Worm (Caenorhabditis elegans) whole organism, late embryonic: ENCODE data around the gene F58H1.2.
A peak's percentile ranks its signal among the peaks of the same experiment; 100 is the strongest.

ENCODE experiments used
- C08G9.2 ChIP-seq: sonication (generic microtip); optimal IDR thresholded peaks from 2 replicates; lab custom pipeline; 2016; ENCODE audit warnings: mild to moderate bottlenecking, missing genetic modification characterization, moderate library complexity, missing compliant biosample characterization
- C38D4.7 ChIP-seq: fragments of 200-800 bp; sonication (Bioruptor generic); optimal IDR thresholded peaks from 2 replicates; lab custom pipeline; 2018; ENCODE audit warnings: mild to moderate bottlenecking, missing genetic modification characterization, moderate library complexity, missing compliant biosample characterization
- K02D7.2 ChIP-seq: sonication (generic microtip); optimal IDR thresholded peaks from 2 replicates; lab custom pipeline; 2017; ENCODE audit warnings: mild to moderate bottlenecking, missing genetic modification characterization, missing compliant biosample characterization
- T23F11.4 ChIP-seq: fragments of 200-800 bp; sonication (Bioruptor generic); optimal IDR thresholded peaks from 2 replicates; lab custom pipeline; 2018; ENCODE audit warnings: mild to moderate bottlenecking, missing genetic modification characterization, missing compliant biosample characterization
- Y22D7AL.16 ChIP-seq: sonication (generic microtip); optimal IDR thresholded peaks from 2 replicates; lab custom pipeline; 2016; ENCODE audit warnings: missing genetic modification characterization, missing compliant biosample characterization
- ceh-30 ChIP-seq: fragments of 150-350 bp; optimal IDR thresholded peaks from 2 replicates; lab custom pipeline; 2014; ENCODE audit warnings: missing biosample characterization, missing genetic modification characterization
- ceh-6 ChIP-seq: fragments of 200-800 bp; sonication (Bioruptor generic); optimal IDR thresholded peaks from 2 replicates; lab custom pipeline; 2018; ENCODE audit warnings: mild to moderate bottlenecking, missing genetic modification characterization, missing compliant biosample characterization
- ets-4 ChIP-seq: sonication (generic microtip); optimal IDR thresholded peaks from 2 replicates; lab custom pipeline; 2016; ENCODE audit warnings: missing genetic modification characterization, missing compliant biosample characterization
- fax-1 ChIP-seq: sonication (generic microtip); optimal IDR thresholded peaks from 2 replicates; lab custom pipeline; 2016; ENCODE audit warnings: missing genotype, missing genetic modification characterization, missing compliant biosample characterization
- fkh-6 ChIP-seq: sonication (generic microtip); optimal IDR thresholded peaks from 2 replicates; lab custom pipeline; 2016; ENCODE audit warnings: missing genetic modification characterization, missing compliant biosample characterization
- hlh-13 ChIP-seq: fragments of 200-800 bp; sonication (Bioruptor generic); optimal IDR thresholded peaks from 2 replicates; lab custom pipeline; 2018; ENCODE audit warnings: mild to moderate bottlenecking, missing genetic modification characterization, missing compliant biosample characterization
- hlh-15 ChIP-seq: sonication (generic microtip); optimal IDR thresholded peaks from 2 replicates; lab custom pipeline; 2016; ENCODE audit warnings: missing genetic modification characterization, missing compliant biosample characterization
- hlh-6 ChIP-seq: sonication (generic microtip); optimal IDR thresholded peaks from 2 replicates; lab custom pipeline; 2016; ENCODE audit warnings: missing genotype, missing genetic modification characterization, missing compliant biosample characterization
- hlh-8 ChIP-seq: sonication (generic microtip); optimal IDR thresholded peaks from 2 replicates; lab custom pipeline; 2016; ENCODE audit warnings: missing genotype, missing genetic modification characterization, missing compliant biosample characterization
- lim-6 ChIP-seq: sonication (generic microtip); optimal IDR thresholded peaks from 2 replicates; lab custom pipeline; 2016; ENCODE audit warnings: missing genetic modification characterization, missing compliant biosample characterization
- nfya-1 ChIP-seq: sonication (generic microtip); optimal IDR thresholded peaks from 2 replicates; lab custom pipeline; 2017; ENCODE audit warnings: missing genetic modification characterization, mild to moderate bottlenecking, missing compliant biosample characterization, antibody characterized with exemption, moderate library complexity
- pag-3 ChIP-seq: sonication (generic microtip); optimal IDR thresholded peaks from 2 replicates; lab custom pipeline; 2016; ENCODE audit warnings: missing compliant biosample characterization, missing genetic modification characterization, borderline replicate concordance
- pax-1 ChIP-seq: fragments of 150-350 bp; optimal IDR thresholded peaks from 2 replicates; lab custom pipeline; 2014; ENCODE audit warnings: missing biosample characterization, missing genetic modification characterization
- pha-2 ChIP-seq: sonication (generic microtip); optimal IDR thresholded peaks from 2 replicates; lab custom pipeline; 2017; ENCODE audit warnings: mild to moderate bottlenecking, missing genetic modification characterization, missing compliant biosample characterization
- pha-4 ChIP-seq: fragments of 150-350 bp; optimal IDR thresholded peaks from 2 replicates; lab custom pipeline; 2018; ENCODE audit warnings: missing biosample characterization, missing genetic modification reagents, missing genetic modification characterization
- rnt-1 ChIP-seq: sonication (generic microtip); optimal IDR thresholded peaks from 2 replicates; lab custom pipeline; 2016; ENCODE audit warnings: missing genetic modification characterization, missing compliant biosample characterization
- sdc-2 ChIP-seq: sonication (generic microtip); optimal IDR thresholded peaks from 2 replicates; lab custom pipeline; 2016; ENCODE audit warnings: missing genotype, missing genetic modification characterization, missing compliant biosample characterization
- tbx-7 ChIP-seq: sonication (generic microtip); optimal IDR thresholded peaks from 2 replicates; lab custom pipeline; 2016; ENCODE audit warnings: missing genotype, missing genetic modification characterization, missing compliant biosample characterization
- ttx-3 ChIP-seq: sonication (generic microtip); optimal IDR thresholded peaks from 2 replicates; lab custom pipeline; 2016; ENCODE audit warnings: missing genetic modification reagents, missing genetic modification characterization, missing compliant biosample characterization
- unc-42 ChIP-seq: sonication (generic microtip); optimal IDR thresholded peaks from 2 replicates; lab custom pipeline; 2016; ENCODE audit warnings: missing genotype, missing genetic modification characterization, missing compliant biosample characterization
- unc-55 ChIP-seq: sonication (generic microtip); optimal IDR thresholded peaks from 2 replicates; lab custom pipeline; 2017; ENCODE audit warnings: missing biosample characterization, missing genetic modification reagents, missing genetic modification characterization
- zip-5 ChIP-seq: sonication (generic microtip); optimal IDR thresholded peaks from 2 replicates; lab custom pipeline; 2016; ENCODE audit warnings: missing genetic modification characterization, missing compliant biosample characterization

The F58H1.2 gene

ce11 chrV:11958343-11959291 is 29.7 kb downstream of the F58H1.2 start, which contains the start of gene F58H1.5:
Gene F58H1.5, plus strand, starts transcription at chrV:11958393.
- TF ChIP-seq ttx-3 (tag; lab: Kevin White, UChicago): no peak
- peak; percentile 87 for TF ChIP-seq unc-42 (tag; lab: Kevin White, UChicago)

ce11 chrV:11960084-11960830 is 31.4 kb downstream of the F58H1.2 start:
- TF ChIP-seq pag-3 (tag; lab: Kevin White, UChicago) (no peak), hlh-8 (no peak), unc-55 (GFP tag; lab: Kevin White, UChicago) (peak; percentile 68)

- TF ChIP-seq unc-42 (tag; lab: Kevin White, UChicago) (peak; percentile 63), T23F11.4 (GFP tag; lab: Kevin White, UChicago) (no peak)
Measured at ce11 chrV:11960831-11961190, 31.9 kb downstream of the F58H1.2 start.

ce11 chrV:11964723-11965122 is 35.8 kb downstream of the F58H1.2 start, which contains the start of gene F58H1.7:
Gene F58H1.7, minus strand, starts transcription at chrV:11964823.
- no peak for TF ChIP-seq nfya-1 (tag; lab: Kevin White, UChicago)

ce11 chrV:11975233-11975632 is 46.3 kb downstream of the F58H1.2 start, which contains the start of gene cpr-1:
Gene cpr-1, plus strand, starts transcription at chrV:11975551.
- TF ChIP-seq pha-4 (tag; lab: Kevin White, UChicago) (no peak), ceh-6 (GFP tag; lab: Kevin White, UChicago) (no peak), C38D4.7 (GFP tag; lab: Kevin White, UChicago) (no peak), lim-6 (tag; lab: Kevin White, UChicago) (no peak), Y22D7AL.16 (tag; lab: Kevin White, UChicago) (no peak), C08G9.2 (tag; lab: Kevin White, UChicago) (no peak), pax-1 (tag; lab: Kevin White, UChicago) (no peak), T23F11.4 (GFP tag; lab: Kevin White, UChicago) (no peak), ceh-30 (tag; lab: Kevin White, UChicago) (no peak), ttx-3 (tag; lab: Kevin White, UChicago) (no peak), hlh-13 (GFP tag; lab: Kevin White, UChicago) (no peak), ets-4 (tag; lab: Kevin White, UChicago) (no peak), hlh-6 (no peak), fax-1 (no peak), sdc-2 (tag; lab: Kevin White, UChicago) (no peak), rnt-1 (no peak)

ce11 chrV:11976734-11977133 is 47.8 kb downstream of the F58H1.2 start:
- no peak for TF ChIP-seq fkh-6 (tag; lab: Kevin White, UChicago)
- TF ChIP-seq K02D7.2 (tag; lab: Kevin White, UChicago): no peak
- TF ChIP-seq hlh-15: no peak
- TF ChIP-seq pha-2 (tag; lab: Kevin White, UChicago): no peak
- no peak for TF ChIP-seq zip-5 (tag; lab: Kevin White, UChicago)
- no peak for TF ChIP-seq tbx-7 (tag; lab: Kevin White, UChicago)
